Fruit fly (Drosophila melanogaster) whole organism: ENCODE results near the gene bip1.
A peak's percentile ranks its signal among the peaks of the same experiment; 100 is the strongest.

Source experiments
- CG8478 ChIP-seq: fragments of >200 bp; optimal IDR thresholded peaks from 2 replicates; lab custom pipeline; 2018; ENCODE audit warnings: inconsistent platforms
- Dll ChIP-seq: fragments of >200 bp; optimal IDR thresholded peaks from 2 replicates; lab custom pipeline; 2017
- pan ChIP-seq: fragments of >200 bp; optimal IDR thresholded peaks from 2 replicates; lab custom pipeline; 2017
- psq ChIP-seq: fragments of >200 bp; optimal IDR thresholded peaks from 2 replicates; lab custom pipeline; 2017

- TF ChIP-seq psq: no peak
- no peak for TF ChIP-seq CG8478 (lab: Kevin White, UChicago)
- TF ChIP-seq Dll: no peak
- peak; percentile 79 for TF ChIP-seq pan
These were observed 45.3 kb downstream of the bip1 start for dm6 chr3L:8013001-8013864.
